Worm (Caenorhabditis elegans) whole organism, L4/young adult: ENCODE measurements around the gene T20G5.12.
"Not testable (repeated sequence)": the region's sequence is repeated elsewhere in the genome, so short reads cannot be mapped to it uniquely, and the experiment has no call there.

Experiments used
- W03F9.2 ChIP-seq: fragments of 150-350 bp; optimal IDR thresholded peaks from 2 replicates; lab custom pipeline; 2014; ENCODE audit warnings: missing biosample characterization, missing genetic modification characterization
- him-1 ChIP-seq: sonication (generic microtip); optimal IDR thresholded peaks from 2 replicates; lab custom pipeline; 2016; ENCODE audit warnings: missing genotype, missing genetic modification reagents, missing genetic modification characterization, missing compliant biosample characterization

DNA sequence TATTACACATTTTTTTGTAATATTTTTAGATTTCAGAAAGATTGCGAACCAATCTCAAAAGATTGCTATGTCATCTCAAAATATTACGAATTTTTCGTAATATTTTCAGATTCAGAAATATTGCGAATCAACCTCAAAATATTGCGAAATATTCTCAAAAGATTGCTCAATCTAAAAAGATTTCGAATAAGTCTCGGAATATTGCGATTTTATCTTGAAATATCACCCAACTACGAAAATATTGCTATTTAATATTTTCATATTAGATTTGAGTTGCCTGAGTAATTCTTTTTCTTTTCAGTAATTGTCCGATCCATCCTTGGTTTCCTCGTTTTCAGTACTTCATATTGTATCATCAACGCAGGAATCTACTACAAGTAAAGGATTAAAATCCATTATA is 20.5 kb downstream of the T20G5.12 start, which contains the start of gene Y70G10A.4:
- TF ChIP-seq him-1, W03F9.2 (tag; lab: Kevin White, UChicago): not testable (repeated sequence)
